Fruit fly (Drosophila melanogaster): ENCODE results near the gene Rop.

dm6 chr3L:4142064-4142463 lies 3.3 kb upstream of the Rop start, which contains the start of gene CG32260:
- TF ChIP-seq Dll (optimal IDR thresholded peaks at IDR 0.05) (no peak), usp (GFP tag; optimal IDR thresholded peaks at IDR 0.05) (no peak), psq (optimal IDR thresholded peaks at IDR 0.05) (no peak), EcR (GFP tag; optimal IDR thresholded peaks at IDR 0.05) (no peak), CG8478 (optimal IDR thresholded peaks at IDR 0.05) (no peak), pan (optimal IDR thresholded peaks at IDR 0.05) (no peak)

Data from whole organism.